Fruit fly (Drosophila melanogaster): ENCODE measurements around the gene CG12236.

DNA sequence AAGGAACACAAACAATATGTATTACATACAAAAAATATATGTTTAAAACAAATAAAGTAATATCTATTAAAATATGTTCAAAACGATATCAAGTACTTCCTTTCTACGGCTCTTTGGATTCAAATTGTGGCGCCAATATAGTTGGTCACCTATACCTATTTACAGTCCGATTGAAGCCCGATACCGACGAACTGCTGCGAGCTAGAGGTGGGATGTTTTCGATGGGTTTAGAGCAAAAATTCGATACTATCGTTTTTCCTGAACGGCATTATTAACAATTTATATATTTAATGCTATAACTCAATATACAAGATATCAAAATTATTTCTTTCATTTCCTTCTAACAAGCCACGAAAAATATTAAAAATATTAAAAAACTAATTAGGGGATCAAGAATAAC lies 33.9 kb downstream of the CG12236 start:
- TF ChIP-seq Blimp-1 (GFP tag; optimal IDR thresholded peaks at IDR 0.05) (no peak), cas (GFP tag; IDR thresholded peaks at IDR 0.05) (no peak), onecut (GFP tag; IDR thresholded peaks at IDR 0.05) (no peak), CG1233 (GFP tag; optimal IDR thresholded peaks at IDR 0.05) (no peak), tup (GFP tag; optimal IDR thresholded peaks at IDR 0.05) (no peak), ci (GFP tag; IDR thresholded peaks at IDR 0.05) (no peak), CG14710 (tag; optimal IDR thresholded peaks at IDR 0.05) (no peak), Optix (GFP tag; IDR thresholded peaks at IDR 0.05) (no peak), kah (GFP tag; optimal IDR thresholded peaks at IDR 0.05) (no peak), Fer2 (tag; optimal IDR thresholded peaks at IDR 0.05) (no peak)

All from whole organism, embryonic.